Fruit fly (Drosophila melanogaster): ENCODE measurements around the gene Rhau.

Rhau gene

dm6 chr2L:20761951-20762538, 4.3 kb upstream of the Rhau start:
- peak; percentile 62 for TF ChIP-seq CG8301 (tag; optimal IDR thresholded peaks at IDR 0.05)
- peak; percentile 73 for TF ChIP-seq CG14655 (GFP tag; optimal IDR thresholded peaks at IDR 0.05)
- TF ChIP-seq CG13204 (GFP tag; optimal IDR thresholded peaks at IDR 0.05), result no peak
- TF ChIP-seq CG34367 (tag; optimal IDR thresholded peaks at IDR 0.05), result peak; percentile 49
- peak; percentile 72 for TF ChIP-seq CG17806 (tag; optimal IDR thresholded peaks at IDR 0.05)
- peak; percentile 73 for TF ChIP-seq Pif1B (GFP tag; optimal IDR thresholded peaks at IDR 0.05)
- TF ChIP-seq fd96Ca (GFP tag; IDR thresholded peaks at IDR 0.05), result peak; percentile 35; the same call in 1 of the 3 replicates
- 0 out of 2 replicates have a peak, but pooled peaks have one; percentile 44 for TF ChIP-seq rn (GFP tag; IDR thresholded peaks at IDR 0.05)
- peak; percentile 79 for TF ChIP-seq CG12605 (GFP tag; IDR thresholded peaks at IDR 0.05)
- no peak for TF ChIP-seq CG10348 (GFP tag; IDR thresholded peaks at IDR 0.05)
- peak; percentile 74 for TF ChIP-seq Pif1A (GFP tag; optimal IDR thresholded peaks at IDR 0.05)
- TF ChIP-seq CG32121 (GFP tag; IDR thresholded peaks at IDR 0.05), result peak; percentile 77
- peak; percentile 83 for TF ChIP-seq CG8159 (tag; optimal IDR thresholded peaks at IDR 0.05)
- TF ChIP-seq CG9948 (tag; optimal IDR thresholded peaks at IDR 0.05), result peak; percentile 75
- no peak for TF ChIP-seq D1 (tag; optimal IDR thresholded peaks at IDR 0.05)
- peak; percentile 78 for TF ChIP-seq Snoo (tag; optimal IDR thresholded peaks at IDR 0.05)
- TF ChIP-seq gl (tag; optimal IDR thresholded peaks at IDR 0.05), result peak; percentile 28
- peak; percentile 77 for TF ChIP-seq CG15710 (tag; optimal IDR thresholded peaks at IDR 0.05)
- peak; percentile 65 for TF ChIP-seq Ets98B (GFP tag; IDR thresholded peaks at IDR 0.05)
- no peak for TF ChIP-seq EcR (GFP tag; optimal IDR thresholded peaks at IDR 0.05)
- TF ChIP-seq CG4496 (GFP tag; IDR thresholded peaks at IDR 0.05), result peak; percentile 76

DNA sequence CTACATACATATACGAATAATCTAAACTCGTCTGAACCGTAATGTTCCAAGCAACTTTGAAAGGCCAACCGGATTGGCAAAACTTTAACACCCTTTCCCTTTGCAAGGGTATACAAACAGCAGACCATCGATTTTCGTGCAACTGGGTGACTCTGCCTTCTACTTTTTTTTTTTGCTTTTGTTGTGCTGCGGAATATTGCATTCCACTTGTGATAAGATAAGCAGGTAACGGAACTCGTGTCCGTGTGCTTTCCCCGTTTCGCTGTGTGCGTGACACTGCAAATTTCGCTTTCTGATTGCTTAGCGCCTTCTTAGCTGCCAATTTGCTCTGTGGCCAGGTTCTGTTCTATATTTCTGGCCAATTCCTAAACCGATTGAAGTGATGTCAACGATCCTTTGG, 3.2 kb upstream of the Rhau start:
- no peak for TF ChIP-seq CG4496 (GFP tag; IDR thresholded peaks at IDR 0.05)
- TF ChIP-seq D1 (tag; optimal IDR thresholded peaks at IDR 0.05), result no peak
- TF ChIP-seq Pif1B (GFP tag; optimal IDR thresholded peaks at IDR 0.05), result no peak
- TF ChIP-seq CG8301 (tag; optimal IDR thresholded peaks at IDR 0.05), result no peak
- no peak for TF ChIP-seq CG8159 (tag; optimal IDR thresholded peaks at IDR 0.05)
- TF ChIP-seq Ets98B (GFP tag; IDR thresholded peaks at IDR 0.05), result no peak
- no peak for TF ChIP-seq CG9948 (tag; optimal IDR thresholded peaks at IDR 0.05)
- TF ChIP-seq CG14655 (GFP tag; optimal IDR thresholded peaks at IDR 0.05), result no peak
- no peak for TF ChIP-seq gl (tag; optimal IDR thresholded peaks at IDR 0.05)
- no peak for TF ChIP-seq rn (GFP tag; IDR thresholded peaks at IDR 0.05)
- no peak for TF ChIP-seq CG15710 (tag; optimal IDR thresholded peaks at IDR 0.05)
- no peak for TF ChIP-seq EcR (GFP tag; optimal IDR thresholded peaks at IDR 0.05)
- TF ChIP-seq CG17806 (tag; optimal IDR thresholded peaks at IDR 0.05), result no peak
- TF ChIP-seq Snoo (tag; optimal IDR thresholded peaks at IDR 0.05), result no peak
- TF ChIP-seq CG32121 (GFP tag; IDR thresholded peaks at IDR 0.05), result no peak
- no peak for TF ChIP-seq CG12605 (GFP tag; IDR thresholded peaks at IDR 0.05)
- TF ChIP-seq fd96Ca (GFP tag; IDR thresholded peaks at IDR 0.05), result no peak
- TF ChIP-seq CG10348 (GFP tag; IDR thresholded peaks at IDR 0.05), result no peak

- TF ChIP-seq CG14655 (GFP tag; optimal IDR thresholded peaks at IDR 0.05) (peak; percentile 8), rn (GFP tag; IDR thresholded peaks at IDR 0.05) (no peak), CG34367 (tag; optimal IDR thresholded peaks at IDR 0.05) (no peak), CG8159 (tag; optimal IDR thresholded peaks at IDR 0.05) (peak; percentile 16), CG17806 (tag; optimal IDR thresholded peaks at IDR 0.05) (peak; percentile 3), CG12605 (GFP tag; IDR thresholded peaks at IDR 0.05) (no peak), CG13204 (GFP tag; optimal IDR thresholded peaks at IDR 0.05) (no peak), CG8301 (tag; optimal IDR thresholded peaks at IDR 0.05) (peak; percentile 33), CG15710 (tag; optimal IDR thresholded peaks at IDR 0.05) (peak; percentile 7), Snoo (tag; optimal IDR thresholded peaks at IDR 0.05) (peak; percentile 60), gl (tag; optimal IDR thresholded peaks at IDR 0.05) (no peak), EcR (GFP tag; optimal IDR thresholded peaks at IDR 0.05) (no peak), CG10348 (GFP tag; IDR thresholded peaks at IDR 0.05) (no peak)
These were observed 2.2 kb upstream of the Rhau start for dm6 chr2L:20759809-20760485.

DNA sequence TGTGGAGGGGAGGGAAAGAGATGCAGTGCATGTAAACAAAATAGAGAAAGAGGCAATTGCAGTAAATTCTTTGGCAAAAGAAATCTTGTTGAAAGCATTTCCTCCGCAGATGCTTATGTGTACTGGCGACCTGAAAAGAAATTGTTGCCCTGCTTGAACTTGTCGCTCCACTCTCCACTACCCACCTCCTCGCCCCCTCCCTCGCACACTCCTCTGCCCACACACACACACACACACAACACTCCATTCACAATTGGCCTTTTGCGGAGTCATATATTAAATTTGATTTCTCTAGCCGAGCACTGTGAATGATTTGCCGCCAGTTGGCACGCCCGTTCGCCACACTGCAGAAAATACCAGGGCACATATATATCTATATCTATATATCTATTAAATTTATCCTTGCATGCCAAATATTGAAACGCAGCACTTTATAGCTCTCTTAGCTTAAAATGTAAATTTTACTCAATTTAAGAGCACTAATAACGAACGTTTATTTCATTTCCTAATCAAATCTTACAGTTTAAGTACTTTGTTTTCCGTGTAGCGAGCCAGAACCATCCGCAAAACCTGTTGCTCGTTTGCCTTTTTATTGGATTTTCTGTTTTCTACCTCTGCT, 1.2 kb upstream of the Rhau start:
- peak; percentile 75 for TF ChIP-seq Pif1A (GFP tag; optimal IDR thresholded peaks at IDR 0.05)
- no peak for TF ChIP-seq EcR (GFP tag; optimal IDR thresholded peaks at IDR 0.05)
- TF ChIP-seq D1 (tag; optimal IDR thresholded peaks at IDR 0.05), result peak; percentile 60
- TF ChIP-seq CG32121 (GFP tag; IDR thresholded peaks at IDR 0.05), result peak; percentile 77
- peak; percentile 90 for TF ChIP-seq CG4496 (GFP tag; IDR thresholded peaks at IDR 0.05)
- no peak for TF ChIP-seq CG13204 (GFP tag; optimal IDR thresholded peaks at IDR 0.05)
- peak; percentile 46; the same call in 1 of the 2 replicates for TF ChIP-seq rn (GFP tag; IDR thresholded peaks at IDR 0.05)
- peak; percentile 46 for TF ChIP-seq CG15710 (tag; optimal IDR thresholded peaks at IDR 0.05)
- TF ChIP-seq CG9948 (tag; optimal IDR thresholded peaks at IDR 0.05), result peak; percentile 76
- TF ChIP-seq CG14655 (GFP tag; optimal IDR thresholded peaks at IDR 0.05), result peak; percentile 94
- no peak for TF ChIP-seq gl (tag; optimal IDR thresholded peaks at IDR 0.05)
- peak; percentile 77 for TF ChIP-seq Ets98B (GFP tag; IDR thresholded peaks at IDR 0.05)
- TF ChIP-seq CG8159 (tag; optimal IDR thresholded peaks at IDR 0.05), result peak; percentile 74
- TF ChIP-seq CG34367 (tag; optimal IDR thresholded peaks at IDR 0.05), result no peak
- TF ChIP-seq fd96Ca (GFP tag; IDR thresholded peaks at IDR 0.05), result peak; percentile 77
- TF ChIP-seq Snoo (tag; optimal IDR thresholded peaks at IDR 0.05), result peak; percentile 32
- peak; percentile 93 for TF ChIP-seq CG8301 (tag; optimal IDR thresholded peaks at IDR 0.05)
- TF ChIP-seq Pif1B (GFP tag; optimal IDR thresholded peaks at IDR 0.05), result peak; percentile 32
- peak; percentile 77 for TF ChIP-seq CG17806 (tag; optimal IDR thresholded peaks at IDR 0.05)
- TF ChIP-seq CG12605 (GFP tag; IDR thresholded peaks at IDR 0.05), result peak; percentile 75; the same call in 1 of the 2 replicates
- TF ChIP-seq CG10348 (GFP tag; IDR thresholded peaks at IDR 0.05), result peak; percentile 12; the same call in 1 of the 2 replicates
